Fruit fly (Drosophila melanogaster): ENCODE results near the gene Spg7.

Gene Spg7

DNA sequence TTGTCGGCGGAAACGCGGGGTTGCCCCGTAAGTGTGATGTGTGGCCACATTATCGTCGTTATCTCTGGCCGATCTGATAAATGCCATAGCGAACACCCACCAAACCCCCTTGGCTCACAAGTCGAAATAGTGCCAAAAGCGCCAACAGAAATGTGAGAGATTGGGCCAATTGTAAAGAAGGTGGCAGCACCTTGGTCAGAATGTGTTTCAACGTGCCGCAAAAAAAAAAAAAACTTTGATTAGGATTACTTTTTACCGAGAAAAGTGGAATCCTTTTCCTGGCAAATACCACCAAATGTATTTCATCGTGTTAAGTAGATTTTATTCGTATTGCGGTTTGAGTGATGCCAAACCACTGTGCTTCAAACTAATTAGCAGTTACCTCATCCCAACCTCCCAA is 45.0 kb upstream of the Spg7 start (continued):
- TF ChIP-seq CG6813 (GFP tag; optimal IDR thresholded peaks at IDR 0.05) (peak; percentile 68), Camta (GFP tag; optimal IDR thresholded peaks at IDR 0.05) (peak; percentile 67), CG17802 (tag; optimal IDR thresholded peaks at IDR 0.05) (no peak), hth (optimal IDR thresholded peaks at IDR 0.05) (no peak), ase (GFP tag; IDR thresholded peaks at IDR 0.05) (peak; percentile 85; the same call in 2 of the 3 replicates), rib (GFP tag; IDR thresholded peaks at IDR 0.05) (peak; percentile 89), ranshi (GFP tag; IDR thresholded peaks at IDR 0.05) (peak; percentile 84), CG7372 (GFP tag; IDR thresholded peaks at IDR 0.05) (peak; percentile 85), CG13894 (tag; optimal IDR thresholded peaks at IDR 0.05) (peak; percentile 74), so (GFP tag; IDR thresholded peaks at IDR 0.05) (peak; percentile 85), CG1647 (GFP tag; optimal IDR thresholded peaks at IDR 0.05) (peak; percentile 63), CG34224 (GFP tag; IDR thresholded peaks at IDR 0.05; ENCODE audit: partially characterized antibody) (no peak), GATAe (GFP tag; conservative IDR thresholded peaks at IDR 0.05) (peak; percentile 82), Nf-YA (GFP tag; IDR thresholded peaks at IDR 0.05) (peak; percentile 70), pita (GFP tag; optimal IDR thresholded peaks at IDR 0.05) (no peak), Six4 (GFP tag; optimal IDR thresholded peaks at IDR 0.05) (peak; percentile 56), CG3163 (GFP tag; optimal IDR thresholded peaks at IDR 0.05) (peak; percentile 60), CG8944 (GFP tag; optimal IDR thresholded peaks at IDR 0.05) (peak; percentile 77), CG16863 (GFP tag; optimal IDR thresholded peaks at IDR 0.05) (peak; percentile 81), bowl (GFP tag; IDR thresholded peaks at IDR 0.05) (peak; percentile 72; the same call in 1 of the 2 replicates), CG12071 (GFP tag; optimal IDR thresholded peaks at IDR 0.05) (peak; percentile 54), CG1233 (GFP tag; optimal IDR thresholded peaks at IDR 0.05) (peak; percentile 52), CG4730 (GFP tag; IDR thresholded peaks at IDR 0.05) (peak; percentile 83), CG3065 (GFP tag; optimal IDR thresholded peaks at IDR 0.05) (peak; percentile 24), eyg (GFP tag; optimal IDR thresholded peaks at IDR 0.05) (peak; percentile 72), CG10959 (GFP tag; IDR thresholded peaks at IDR 0.05) (peak; percentile 47), nau (GFP tag; optimal IDR thresholded peaks at IDR 0.05) (peak; percentile 66), CG4360 (GFP tag; IDR thresholded peaks at IDR 0.05) (no peak), Sry-β (GFP tag; optimal IDR thresholded peaks at IDR 0.05) (no peak), CG3407 (GFP tag; optimal IDR thresholded peaks at IDR 0.05) (no peak), CG33213 (GFP tag; optimal IDR thresholded peaks at IDR 0.05) (peak; percentile 59), CG2712 (tag; optimal IDR thresholded peaks at IDR 0.05) (peak; percentile 32), Tbp (GFP tag; optimal IDR thresholded peaks at IDR 0.05) (no peak), vnd (GFP tag; IDR thresholded peaks at IDR 0.05; ENCODE audit: partially characterized antibody) (no peak), sc (optimal IDR thresholded peaks at IDR 0.05) (no peak), sc (GFP tag; optimal IDR thresholded peaks at IDR 0.05) (no peak), Mrtf (GFP tag; IDR thresholded peaks at IDR 0.05) (peak; percentile 85), pho (GFP tag; optimal IDR thresholded peaks at IDR 0.05) (peak; percentile 87), CG6765 (GFP tag; optimal IDR thresholded peaks at IDR 0.05) (no peak), grn (GFP tag; optimal IDR thresholded peaks at IDR 0.05) (peak; percentile 78), gsb-n (tag; optimal IDR thresholded peaks at IDR 0.05) (no peak), tap (tag; optimal IDR thresholded peaks at IDR 0.05) (no peak), MBD-R2 (GFP tag; IDR thresholded peaks at IDR 0.05) (peak; percentile 85), CG2889 (GFP tag; IDR thresholded peaks at IDR 0.05) (peak; percentile 87), gt (GFP tag; IDR thresholded peaks at IDR 0.05) (no peak; the same call in 1 of the 2 replicates), gcm2 (GFP tag; optimal IDR thresholded peaks at IDR 0.05) (peak; percentile 56), CG16813 (GFP tag; IDR thresholded peaks at IDR 0.05; ENCODE audit: partially characterized antibody) (no peak), CG14667 (GFP tag; IDR thresholded peaks at IDR 0.05) (peak; percentile 76), Bdp1 (GFP tag; optimal IDR thresholded peaks at IDR 0.05) (peak; percentile 71), Ssrp (tag; optimal IDR thresholded peaks at IDR 0.05) (peak; percentile 31), CG7745 (tag; optimal IDR thresholded peaks at IDR 0.05) (no peak), Deaf1 (tag; optimal IDR thresholded peaks at IDR 0.05) (no peak)

Data from whole organism, embryonic.